Worm (Caenorhabditis elegans) whole organism, L4 larva: ENCODE data around the gene C26H9A.3.

Experiments
- ama-1 ChIP-seq: fragments of 150-350 bp; optimal IDR thresholded peaks from 2 replicates; lab custom pipeline; 2014; ENCODE audit warnings: inconsistent platforms, mixed read lengths
- daf-16 ChIP-seq, 3 experiments: sonication (generic microtip); optimal IDR thresholded peaks; 2 replicates each; lab custom pipeline; 2016 to 2017; ENCODE audit warnings: missing genetic modification characterization in 3 of 3, missing genetic modification reagents in 3 of 3, mild to moderate bottlenecking in 2 of 3, missing compliant biosample characterization in 2 of 3, missing biosample characterization in 1 of 3, moderate library complexity in 1 of 3
- egl-27 ChIP-seq: sonication (generic microtip); optimal IDR thresholded peaks from 3 replicates; lab custom pipeline; 2017; ENCODE audit warnings: missing biosample characterization, missing genetic modification reagents, missing genetic modification characterization
- jun-1 ChIP-seq: fragments of 150-350 bp; optimal IDR thresholded peaks from 2 replicates; lab custom pipeline; 2014; ENCODE audit warnings: missing biosample characterization, missing genetic modification reagents, missing genetic modification characterization
- nhr-42 ChIP-seq: fragments of 200-800 bp; sonication (Bioruptor generic); IDR thresholded peaks from 2 replicates; pipeline ENCODE4 v1.3.6; 2022; ENCODE audit warnings: missing genetic modification characterization, missing compliant biosample characterization
- pha-4 ChIP-seq, 2 experiments: fragments of 150-350 bp in 1 of 2; fragments of 200-800 bp in 1 of 2; sonication (Bioruptor generic) in 1 of 2; IDR thresholded peaks in 1 of 2; optimal IDR thresholded peaks in 1 of 2; 2 replicates each; pipeline versions ENCODE4 v1.3.6 to Lab custom; 2014 to 2022; ENCODE audit warnings: missing genetic modification characterization in 2 of 2, missing genetic modification reagents in 2 of 2, missing biosample characterization in 1 of 2, missing compliant biosample characterization in 1 of 2

- TF ChIP-seq ama-1 (no peak), nhr-42 (no peak), egl-27 (no peak), jun-1 (tag; lab: Kevin White, UChicago) (no peak), pha-4 (GFP tag; IDR thresholded peaks at IDR 0.05; lab: Robert Waterston, UW) (no peak), pha-4 (tag; optimal IDR thresholded peaks at IDR 0.05; lab: Kevin White, UChicago) (no peak), daf-16 (GFP tag; optimal IDR thresholded peaks at IDR 0.05; lab: Kevin White, UChicago) (no peak), daf-16 (tag; optimal IDR thresholded peaks at IDR 0.05; lab: Kevin White, UChicago) (no peak)
Measured at ce11 chrIV:12637340-12637739, 1.9 kb downstream of the C26H9A.3 start.
